Worm (Caenorhabditis elegans) whole organism, L4 larva: ENCODE data around the gene T28D6.5.

ENCODE experiments used
- D1046.2 ChIP-seq: fragments of 200-800 bp; sonication (Bioruptor generic); IDR thresholded peaks from 2 replicates; pipeline ENCODE4 v1.3.6; 2022; ENCODE audit warnings: missing genetic modification characterization, missing compliant biosample characterization
- F10B5.3 ChIP-seq: sonication (generic microtip); optimal IDR thresholded peaks from 2 replicates; lab custom pipeline; 2016; ENCODE audit warnings: mild to moderate bottlenecking, missing genetic modification characterization, missing compliant biosample characterization
- F44E2.7 ChIP-seq: fragments of 200-800 bp; sonication (Bioruptor generic); IDR thresholded peaks from 2 replicates; pipeline ENCODE4 v2.1.2; 2022; ENCODE audit warnings: missing genetic modification characterization, missing compliant biosample characterization
- T20F7.1 ChIP-seq: fragments of 200-800 bp; sonication (Bioruptor generic); optimal IDR thresholded peaks from 2 replicates; lab custom pipeline; 2018; ENCODE audit warnings: mild to moderate bottlenecking, missing genetic modification characterization, missing compliant biosample characterization
- T26A8.4 ChIP-seq: fragments of 200-800 bp; sonication (Bioruptor generic); IDR thresholded peaks from 2 replicates; pipeline ENCODE4 v1.3.6; 2022; ENCODE audit warnings: missing genetic modification characterization, missing compliant biosample characterization
- Y48G9A.11 ChIP-seq: fragments of 200-800 bp; sonication (Bioruptor generic); IDR thresholded peaks from 2 replicates; pipeline ENCODE4 v1.3.6; 2022; ENCODE audit warnings: missing genetic modification reagents, missing genetic modification characterization, missing compliant biosample characterization
- Y75B8A.6 ChIP-seq: fragments of 200-800 bp; sonication (Bioruptor generic); IDR thresholded peaks from 2 replicates; pipeline ENCODE4 v1.3.6; 2022; ENCODE audit warnings: missing genetic modification reagents, missing genetic modification characterization, missing compliant biosample characterization
- ZK337.2 ChIP-seq: fragments of 200-800 bp; sonication (Bioruptor generic); IDR thresholded peaks from 2 replicates; pipeline ENCODE4 v1.3.6; 2022; ENCODE audit warnings: missing genetic modification reagents, missing genetic modification characterization, missing compliant biosample characterization
- aha-1 ChIP-seq: fragments of 150-350 bp; peaks from one replicate; lab custom pipeline; 2014; ENCODE audit warnings: missing biosample characterization, missing genetic modification characterization
- aly-2 ChIP-seq: sonication (generic microtip); optimal IDR thresholded peaks from 2 replicates; lab custom pipeline; 2018; ENCODE audit warnings: missing biosample characterization, missing genetic modification characterization
- arid-1 ChIP-seq: fragments of 200-800 bp; sonication (Bioruptor generic); conservative IDR thresholded peaks from 2 replicates; pipeline ENCODE4 v1.3.6; 2022; ENCODE audit warnings: missing genetic modification reagents, missing genetic modification characterization, missing compliant biosample characterization
- attf-4 ChIP-seq: sonication (generic microtip); optimal IDR thresholded peaks from 3 replicates; lab custom pipeline; 2017; ENCODE audit warnings: missing biosample characterization, missing genetic modification characterization
- ceh-28 ChIP-seq: fragments of 150-350 bp; optimal IDR thresholded peaks from 2 replicates; lab custom pipeline; 2014; ENCODE audit warnings: missing biosample characterization, missing genetic modification reagents, missing genetic modification characterization
- ceh-44 ChIP-seq: fragments of 200-800 bp; sonication (Bioruptor generic); IDR thresholded peaks from 2 replicates; pipeline ENCODE4 v1.3.6; 2022; ENCODE audit warnings: missing genetic modification reagents, missing genetic modification characterization, missing compliant biosample characterization
- ceh-62 ChIP-seq: sonication (generic microtip); optimal IDR thresholded peaks from 2 replicates; lab custom pipeline; 2017; ENCODE audit warnings: missing biosample characterization, missing genetic modification characterization
- ces-1 ChIP-seq: fragments of 150-350 bp; sonication (generic microtip); optimal IDR thresholded peaks from 4 replicates; lab custom pipeline; 2014; ENCODE audit warnings: missing biosample characterization, missing genetic modification reagents, missing genetic modification characterization
- ctbp-1 ChIP-seq: fragments of 200-800 bp; sonication (Bioruptor generic); IDR thresholded peaks from 2 replicates; pipeline ENCODE4 v1.3.6; 2022; ENCODE audit warnings: missing genetic modification reagents, missing genetic modification characterization, missing compliant biosample characterization
- daf-16 ChIP-seq, 3 experiments: sonication (generic microtip); optimal IDR thresholded peaks; 2 replicates each; lab custom pipeline; 2016 to 2017; ENCODE audit warnings: missing genetic modification characterization in 3 of 3, missing genetic modification reagents in 3 of 3, mild to moderate bottlenecking in 2 of 3, missing compliant biosample characterization in 2 of 3, missing biosample characterization in 1 of 3, moderate library complexity in 1 of 3
- daf-19 ChIP-seq: fragments of 200-800 bp; sonication (Bioruptor generic); conservative IDR thresholded peaks from 2 replicates; pipeline ENCODE4 v1.3.6; 2022; ENCODE audit warnings: missing genetic modification characterization, missing compliant biosample characterization
- dmd-6 ChIP-seq: fragments of 200-800 bp; sonication (Bioruptor generic); IDR thresholded peaks from 2 replicates; pipeline ENCODE4 v1.3.6; 2022; ENCODE audit warnings: missing genetic modification reagents, missing genetic modification characterization, missing compliant biosample characterization
- dmd-8 ChIP-seq: fragments of 200-800 bp; sonication (Bioruptor generic); IDR thresholded peaks from 2 replicates; pipeline ENCODE4 v1.3.6; 2022; ENCODE audit warnings: missing genetic modification characterization, missing compliant biosample characterization
- egl-43 ChIP-seq: fragments of 200-800 bp; sonication (Bioruptor generic); IDR thresholded peaks from 2 replicates; pipeline ENCODE4 v1.3.6; 2022; ENCODE audit warnings: missing genetic modification reagents, missing genetic modification characterization, missing compliant biosample characterization
- hlh-11 ChIP-seq: fragments of 200-800 bp; sonication (Bioruptor generic); optimal IDR thresholded peaks from 2 replicates; lab custom pipeline; 2018; ENCODE audit warnings: mild to moderate bottlenecking, missing genetic modification characterization, missing compliant biosample characterization
- hlh-30 ChIP-seq: sonication (generic microtip); optimal IDR thresholded peaks from 2 replicates; lab custom pipeline; 2017; ENCODE audit warnings: antibody characterized with exemption, mild to moderate bottlenecking, missing genetic modification characterization, missing compliant biosample characterization; ENCODE audit not compliant: insufficient read depth
- hmg-1.1 ChIP-seq: fragments of 200-800 bp; sonication (Bioruptor generic); IDR thresholded peaks from 2 replicates; pipeline ENCODE4 v1.3.6; 2022; ENCODE audit warnings: missing genetic modification reagents, missing genetic modification characterization, missing compliant biosample characterization
- lim-7 ChIP-seq: fragments of 200-800 bp; sonication (Bioruptor generic); IDR thresholded peaks from 2 replicates; pipeline ENCODE4 v1.3.6; 2022; ENCODE audit warnings: missing genetic modification characterization, missing compliant biosample characterization
- lin-38 ChIP-seq: fragments of 200-800 bp; sonication (Bioruptor generic); IDR thresholded peaks from 2 replicates; pipeline ENCODE4 v1.3.6; 2022; ENCODE audit warnings: missing genetic modification reagents, missing genetic modification characterization, missing compliant biosample characterization
- lsy-2 ChIP-seq, 2 experiments: fragments of 150-350 bp in 1 of 2; sonication (generic microtip) in 1 of 2; optimal IDR thresholded peaks; 2 replicates each; lab custom pipeline; 2014 to 2017; ENCODE audit warnings: missing biosample characterization in 2 of 2, missing genetic modification characterization in 2 of 2
- madf-9 ChIP-seq: fragments of 200-800 bp; sonication (Bioruptor generic); conservative IDR thresholded peaks from 2 replicates; pipeline ENCODE4 v1.3.6; 2022; ENCODE audit warnings: missing genetic modification reagents, missing genetic modification characterization, missing compliant biosample characterization
- mdt-29 ChIP-seq: fragments of 200-800 bp; sonication (Bioruptor generic); IDR thresholded peaks from 2 replicates; pipeline ENCODE4 v1.3.6; 2022; ENCODE audit warnings: missing genetic modification reagents, missing genetic modification characterization, missing compliant biosample characterization
- mep-1 ChIP-seq: fragments of 150-350 bp; sonication (generic microtip); optimal IDR thresholded peaks from 3 replicates; lab custom pipeline; 2014; ENCODE audit warnings: missing biosample characterization, missing genetic modification characterization
- mes-2 ChIP-seq: sonication (generic microtip); optimal IDR thresholded peaks from 2 replicates; lab custom pipeline; 2016; ENCODE audit warnings: missing genotype, mild to moderate bottlenecking, missing genetic modification characterization, missing compliant biosample characterization; ENCODE audit not compliant: poor library complexity, severe bottlenecking
- mxl-2 ChIP-seq: fragments of 200-800 bp; sonication (Bioruptor generic); conservative IDR thresholded peaks from 2 replicates; pipeline ENCODE4 v1.3.6; 2022; ENCODE audit warnings: missing genetic modification reagents, missing genetic modification characterization, missing compliant biosample characterization
- mxl-3 ChIP-seq: fragments of 200-800 bp; sonication (Bioruptor generic); optimal IDR thresholded peaks from 2 replicates; lab custom pipeline; 2018; ENCODE audit warnings: mild to moderate bottlenecking, missing genetic modification characterization, missing compliant biosample characterization
- nhr-10 ChIP-seq: fragments of 150-350 bp; optimal IDR thresholded peaks from 2 replicates; lab custom pipeline; 2014; ENCODE audit warnings: missing biosample characterization, missing genetic modification characterization
- nhr-102 ChIP-seq: sonication (generic microtip); optimal IDR thresholded peaks from 2 replicates; lab custom pipeline; 2016; ENCODE audit warnings: mild to moderate bottlenecking, missing genetic modification characterization, moderate library complexity, missing compliant biosample characterization
- nhr-42 ChIP-seq: fragments of 200-800 bp; sonication (Bioruptor generic); IDR thresholded peaks from 2 replicates; pipeline ENCODE4 v1.3.6; 2022; ENCODE audit warnings: missing genetic modification characterization, missing compliant biosample characterization
- nhr-77 ChIP-seq: fragments of 150-350 bp; optimal IDR thresholded peaks from 2 replicates; lab custom pipeline; 2014; ENCODE audit warnings: missing biosample characterization, missing genetic modification characterization
- pqm-1 ChIP-seq: sonication (generic microtip); optimal IDR thresholded peaks from 2 replicates; lab custom pipeline; 2017; ENCODE audit warnings: missing biosample characterization, missing genetic modification characterization
- saeg-2 ChIP-seq: fragments of 200-800 bp; sonication (Bioruptor generic); IDR thresholded peaks from 2 replicates; pipeline ENCODE4 v1.3.6; 2022; ENCODE audit warnings: missing genetic modification reagents, missing genetic modification characterization, missing compliant biosample characterization
- snpc-4 ChIP-seq: fragments of 150-350 bp; optimal IDR thresholded peaks from 2 replicates; lab custom pipeline; 2014; ENCODE audit warnings: missing biosample characterization, missing genetic modification characterization
- spr-1 ChIP-seq: sonication (generic microtip); optimal IDR thresholded peaks from 2 replicates; lab custom pipeline; 2016; ENCODE audit warnings: mild to moderate bottlenecking, missing genetic modification characterization, missing compliant biosample characterization
- tra-1 ChIP-seq: fragments of 200-800 bp; sonication (Bioruptor generic); IDR thresholded peaks from 2 replicates; pipeline ENCODE4 v1.3.6; 2022; ENCODE audit warnings: missing genetic modification reagents, missing genetic modification characterization, missing compliant biosample characterization
- unc-130 ChIP-seq: sonication (generic microtip); optimal IDR thresholded peaks from 2 replicates; lab custom pipeline; 2016; ENCODE audit warnings: missing genetic modification reagents, missing genetic modification characterization, missing compliant biosample characterization
- vab-7 ChIP-seq: fragments of 200-800 bp; sonication (Bioruptor generic); IDR thresholded peaks from 2 replicates; pipeline ENCODE4 v1.3.6; 2022; ENCODE audit warnings: missing genetic modification reagents, missing genetic modification characterization, missing compliant biosample characterization
- zag-1 ChIP-seq: fragments of 150-350 bp; optimal IDR thresholded peaks from 2 replicates; lab custom pipeline; 2014; ENCODE audit warnings: missing biosample characterization, missing genetic modification characterization
- zfp-3 ChIP-seq: fragments of 200-800 bp; sonication (Bioruptor generic); conservative IDR thresholded peaks from 2 replicates; pipeline ENCODE4 v1.3.6; 2022; ENCODE audit warnings: missing genetic modification reagents, missing genetic modification characterization, missing compliant biosample characterization

The T28D6.5 gene

DNA sequence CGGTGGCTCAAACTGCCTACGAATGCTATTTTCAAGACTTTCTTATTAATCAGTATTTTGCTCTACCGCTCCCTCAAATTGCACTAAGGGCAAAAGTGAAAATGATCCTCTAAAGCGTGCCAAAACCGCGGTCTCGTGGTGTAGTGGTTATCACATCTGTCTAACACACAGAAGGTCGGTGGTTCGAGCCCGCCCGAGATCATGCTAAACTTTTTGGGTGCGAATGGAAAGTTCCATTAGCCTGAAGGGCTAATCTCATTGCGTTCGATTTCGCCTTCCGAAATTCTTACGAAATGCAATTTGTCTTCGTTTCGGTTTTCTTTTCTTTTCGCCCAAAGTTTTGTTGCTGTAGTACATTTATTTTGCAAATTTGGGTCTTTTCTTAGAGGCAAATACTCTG is 20.0 kb downstream of the T28D6.5 start:
- TF ChIP-seq attf-4 (tag; lab: Kevin White, UChicago) = no peak
- no peak for TF ChIP-seq spr-1 (tag; lab: Kevin White, UChicago)
- no peak for TF ChIP-seq aly-2 (tag; lab: Kevin White, UChicago)
- peak; percentile 44; the same call in 1 of the 2 replicates for TF ChIP-seq nhr-42 (GFP tag; lab: Robert Waterston, UW)
- peak; percentile 45 for TF ChIP-seq lin-38 (GFP tag; lab: Robert Waterston, UW)
- peak; percentile 56; the same call in 1 of the 2 replicates for TF ChIP-seq tra-1 (GFP tag; lab: Robert Waterston, UW)
- 0 out of 2 replicates have a peak, but pooled peaks have one; percentile 30 for TF ChIP-seq F44E2.7
- 0 out of 2 replicates have a peak, but pooled peaks have one; percentile 39 for TF ChIP-seq T26A8.4 (GFP tag; lab: Robert Waterston, UW)
- peak; percentile 37; the same call in 1 of the 2 replicates for TF ChIP-seq dmd-6 (GFP tag; lab: Robert Waterston, UW)
- peak; percentile 16 for TF ChIP-seq unc-130 (GFP tag; lab: Kevin White, UChicago)
- no peak for TF ChIP-seq nhr-10 (tag; lab: Kevin White, UChicago)
- no peak for TF ChIP-seq T20F7.1
- TF ChIP-seq hlh-30 (tag; lab: Kevin White, UChicago) = peak; percentile 33
- TF ChIP-seq vab-7 (GFP tag; lab: Robert Waterston, UW) = peak; percentile 69
- TF ChIP-seq mes-2 (tag; lab: Kevin White, UChicago) = peak; percentile 52
- 0 out of 2 replicates have a peak, but pooled peaks have one; percentile 48 for TF ChIP-seq mdt-29 (GFP tag; lab: Robert Waterston, UW)
- TF ChIP-seq daf-16 (GFP tag; optimal IDR thresholded peaks at IDR 0.05; lab: Kevin White, UChicago) = no peak
- TF ChIP-seq daf-16 (tag; optimal IDR thresholded peaks at IDR 0.05; lab: Kevin White, UChicago) = peak; percentile 26
- TF ChIP-seq arid-1 (GFP tag; lab: Robert Waterston, UW) = 0 out of 2 replicates have a peak, but pooled peaks have one; percentile 28
- TF ChIP-seq F10B5.3 (tag; lab: Kevin White, UChicago) = no peak
- peak; percentile 35 for TF ChIP-seq ces-1 (GFP tag; lab: Kevin White, UChicago)
- TF ChIP-seq ceh-62 (tag; lab: Kevin White, UChicago) = no peak
- TF ChIP-seq nhr-77 (tag; lab: Kevin White, UChicago) = no peak
- peak; percentile 36; the same call in 1 of the 2 replicates for TF ChIP-seq D1046.2 (GFP tag; lab: Robert Waterston, UW)
- TF ChIP-seq dmd-8 (GFP tag; lab: Robert Waterston, UW) = 0 out of 2 replicates have a peak, but pooled peaks have one; percentile 59
- peak in 1 of 2 experiments; percentile 13 for TF ChIP-seq lsy-2 (tag; optimal IDR thresholded peaks at IDR 0.05; lab: Kevin White, UChicago)
- TF ChIP-seq Y48G9A.11 = peak; percentile 53; the same call in 1 of the 2 replicates
- TF ChIP-seq hlh-11 (tag; lab: Kevin White, UChicago) = peak; percentile 10
- peak; percentile 37 for TF ChIP-seq mep-1
- TF ChIP-seq ZK337.2 (GFP tag; lab: Robert Waterston, UW) = peak; percentile 24; the same call in 1 of the 2 replicates
- peak; percentile 69 for TF ChIP-seq lim-7
- no peak for TF ChIP-seq zag-1 (tag; lab: Kevin White, UChicago)
- TF ChIP-seq zfp-3 (GFP tag; lab: Robert Waterston, UW) = no peak
- TF ChIP-seq hmg-1.1 (GFP tag; lab: Robert Waterston, UW) = 0 out of 2 replicates have a peak, but pooled peaks have one; percentile 37
- no peak for TF ChIP-seq snpc-4 (tag; lab: Kevin White, UChicago)
- TF ChIP-seq aha-1 (tag; lab: Kevin White, UChicago) = peak; percentile 48
- TF ChIP-seq madf-9 (GFP tag; lab: Robert Waterston, UW) = no peak; the same call in 1 of the 2 replicates
- TF ChIP-seq nhr-102 (tag; lab: Kevin White, UChicago) = no peak
- no peak; the same call in none of the 2 replicates for TF ChIP-seq ctbp-1 (GFP tag; lab: Robert Waterston, UW)
- TF ChIP-seq pqm-1 (tag; lab: Kevin White, UChicago) = no peak
- TF ChIP-seq saeg-2 (GFP tag; lab: Robert Waterston, UW) = no peak
- TF ChIP-seq mxl-3 (GFP tag; lab: Kevin White, UChicago) = peak; percentile 41
- TF ChIP-seq Y75B8A.6 (GFP tag; lab: Robert Waterston, UW) = peak; percentile 59; the same call in 1 of the 2 replicates
- no peak for TF ChIP-seq ceh-28 (tag; lab: Kevin White, UChicago)
- 0 out of 2 replicates have a peak, but pooled peaks have one; percentile 65 for TF ChIP-seq daf-19 (GFP tag; lab: Robert Waterston, UW)
- peak; percentile 65 for TF ChIP-seq ceh-44 (GFP tag; lab: Robert Waterston, UW)
- TF ChIP-seq mxl-2 (GFP tag; lab: Robert Waterston, UW) = no peak
- peak; percentile 78 for TF ChIP-seq egl-43 (GFP tag; lab: Robert Waterston, UW)
